Fruit fly (Drosophila melanogaster): ENCODE data around the gene CG15545.

CG15545 gene

DNA sequence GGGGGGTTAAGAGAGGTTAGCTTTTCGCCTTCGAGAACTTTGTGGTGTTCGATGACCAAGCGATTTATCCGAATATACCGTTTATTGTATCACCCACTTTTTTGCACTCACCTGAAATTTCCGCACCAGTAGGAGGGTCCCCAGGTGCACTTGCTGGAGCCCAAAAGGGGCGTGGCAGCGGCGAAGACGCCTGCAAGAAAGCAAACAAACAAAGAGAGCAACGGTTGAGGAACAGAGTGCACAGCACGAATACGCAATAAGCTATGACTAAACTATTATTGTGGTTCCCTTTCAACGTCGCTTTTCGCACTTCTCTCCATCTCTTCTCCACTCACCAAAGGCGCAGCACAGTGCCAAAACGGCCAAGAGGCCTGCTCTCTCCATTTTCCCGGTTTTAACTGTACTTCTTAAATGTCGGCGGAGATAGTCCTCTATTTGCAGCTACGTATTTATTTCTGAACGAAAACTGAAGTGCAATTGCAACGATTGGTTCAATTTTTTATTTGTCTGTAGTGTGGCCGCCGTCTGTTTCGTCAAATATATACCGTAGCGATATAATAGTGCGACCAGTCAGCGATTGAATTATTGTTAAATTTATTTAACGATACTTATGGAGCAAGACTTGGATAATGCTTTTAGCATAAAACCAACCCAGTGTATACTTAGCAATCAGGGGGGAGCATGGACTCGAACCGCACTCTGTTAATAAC, 16.6 kb upstream of the CG15545 start, which contains the start of gene Sap-r (continued):
- TF ChIP-seq CG12391 (tag; optimal IDR thresholded peaks at IDR 0.05) (peak; percentile 22), exex (tag; optimal IDR thresholded peaks at IDR 0.05) (peak; percentile 11), cg (GFP tag; optimal IDR thresholded peaks at IDR 0.05) (no peak), CG14710 (tag; optimal IDR thresholded peaks at IDR 0.05) (peak; percentile 88), vvl (GFP tag; IDR thresholded peaks at IDR 0.05) (peak; percentile 49), hb (GFP tag; IDR thresholded peaks at IDR 0.05; ENCODE audit: partially characterized antibody) (peak; percentile 68; the same call in 2 of the 3 replicates), slbo (GFP tag; IDR thresholded peaks at IDR 0.05) (peak; percentile 33; the same call in 1 of the 2 replicates), CG13287 (GFP tag; IDR thresholded peaks at IDR 0.05; ENCODE audit: partially characterized antibody) (peak; percentile 92), gsb-n (tag; optimal IDR thresholded peaks at IDR 0.05) (peak; percentile 28), CG2120 (GFP tag; optimal IDR thresholded peaks at IDR 0.05) (peak; percentile 31), CG33557 (GFP tag; optimal IDR thresholded peaks at IDR 0.05) (peak; percentile 19), Dbx (GFP tag; IDR thresholded peaks at IDR 0.05) (0 out of 3 replicates have a peak, but pooled peaks have one; percentile 31), vnd (GFP tag; IDR thresholded peaks at IDR 0.05; ENCODE audit: partially characterized antibody) (peak; percentile 39; the same call in 1 of the 3 replicates), Nf-YC (tag; optimal IDR thresholded peaks at IDR 0.05) (peak; percentile 92), crol (GFP tag; IDR thresholded peaks at IDR 0.05) (no peak), vfl (GFP tag; optimal IDR thresholded peaks at IDR 0.05) (no peak), danr (GFP tag; IDR thresholded peaks at IDR 0.05) (no peak), CG6791 (GFP tag; IDR thresholded peaks at IDR 0.05; ENCODE audit: partially characterized antibody) (peak; percentile 78), CG2712 (tag; optimal IDR thresholded peaks at IDR 0.05) (peak; percentile 62), CG7963 (GFP tag; IDR thresholded peaks at IDR 0.05; ENCODE audit: partially characterized antibody) (peak; percentile 17; the same call in 1 of the 3 replicates), NFAT (GFP tag; IDR thresholded peaks at IDR 0.05) (peak; percentile 7; the same call in 1 of the 2 replicates), CG18599 (GFP tag; optimal IDR thresholded peaks at IDR 0.05) (no peak), jumu (GFP tag; optimal IDR thresholded peaks at IDR 0.05) (no peak), HLH54F (GFP tag; optimal IDR thresholded peaks at IDR 0.05) (no peak), unc-4 (GFP tag; IDR thresholded peaks at IDR 0.05; ENCODE audit: partially characterized antibody) (peak; percentile 82), pzg (GFP tag; optimal IDR thresholded peaks at IDR 0.05) (peak; percentile 98), YL-1 (GFP tag; optimal IDR thresholded peaks at IDR 0.05) (peak; percentile 80), CG17829 (tag; optimal IDR thresholded peaks at IDR 0.05) (peak; percentile 64), CG12155 (GFP tag; optimal IDR thresholded peaks at IDR 0.05) (peak; percentile 2), hkb (optimal IDR thresholded peaks at IDR 0.05) (no peak), hkb (GFP tag; IDR thresholded peaks at IDR 0.05) (0 out of 2 replicates have a peak, but pooled peaks have one; percentile 22), Doc2 (GFP tag; IDR thresholded peaks at IDR 0.05) (no peak), pita (GFP tag; optimal IDR thresholded peaks at IDR 0.05) (peak; percentile 98), CG3065 (GFP tag; optimal IDR thresholded peaks at IDR 0.05) (peak; percentile 15), zen2 (GFP tag; IDR thresholded peaks at IDR 0.05; ENCODE audit: partially characterized antibody) (peak; percentile 64; the same call in 2 of the 3 replicates), sug (tag; optimal IDR thresholded peaks at IDR 0.05) (peak; percentile 40), Dref (GFP tag; IDR thresholded peaks at IDR 0.05) (peak; percentile 43), CG13624 (GFP tag; optimal IDR thresholded peaks at IDR 0.05) (peak; percentile 36), Scr (GFP tag; IDR thresholded peaks at IDR 0.05; ENCODE audit: partially characterized antibody) (peak; percentile 72), sna (GFP tag; IDR thresholded peaks at IDR 0.05; ENCODE audit: partially characterized antibody) (peak; percentile 60; the same call in 1 of the 2 replicates), Mad (GFP tag; optimal IDR thresholded peaks at IDR 0.05) (peak; percentile 31), wek (GFP tag; optimal IDR thresholded peaks at IDR 0.05) (no peak), Hmr (GFP tag; optimal IDR thresholded peaks at IDR 0.05) (peak; percentile 81), hbn (GFP tag; IDR thresholded peaks at IDR 0.05; ENCODE audit: partially characterized antibody) (peak; percentile 72), Rx (GFP tag; IDR thresholded peaks at IDR 0.05) (no peak), stwl (tag; optimal IDR thresholded peaks at IDR 0.05) (peak; percentile 91), Nf-YB (GFP tag; optimal IDR thresholded peaks at IDR 0.05) (peak; percentile 76), CG16813 (GFP tag; IDR thresholded peaks at IDR 0.05; ENCODE audit: partially characterized antibody) (peak; percentile 79)
